Worm (Caenorhabditis elegans): ENCODE data around the gene ZK669.2.

DNA sequence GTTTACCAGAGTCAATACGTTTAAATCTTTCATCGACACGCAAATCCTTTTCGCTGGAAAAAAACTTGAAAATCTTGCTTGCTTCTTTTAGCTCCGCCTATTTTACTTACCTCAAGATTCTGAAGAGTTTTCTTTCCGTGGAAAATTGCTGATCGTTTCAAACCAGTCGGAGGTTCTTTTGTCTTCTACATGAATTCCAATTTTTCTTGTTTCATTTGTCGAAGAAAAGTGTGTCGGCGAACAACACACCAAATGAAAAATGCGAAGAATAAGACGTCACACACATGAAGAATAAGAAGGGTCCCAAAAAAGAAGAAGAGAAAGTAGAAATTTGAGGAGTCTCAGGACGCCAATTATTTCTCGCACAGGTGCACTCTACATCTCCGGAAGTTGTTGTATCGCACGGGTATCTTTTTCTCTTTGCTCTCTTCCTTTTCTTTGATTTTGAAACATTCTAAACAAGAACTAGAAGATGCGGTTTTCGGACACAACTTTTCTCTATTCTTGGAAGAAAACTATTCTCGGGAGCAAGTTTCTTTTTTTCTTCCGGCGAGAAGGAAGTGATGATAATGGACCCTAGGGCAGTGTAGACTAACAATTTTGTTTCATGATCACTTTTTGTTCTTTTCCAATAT is 36.3 kb upstream of the ZK669.2 start:
- no peak for TF ChIP-seq C08G9.2 (tag; optimal IDR thresholded peaks at IDR 0.05)
- no peak for TF ChIP-seq pha-4 (tag; optimal IDR thresholded peaks at IDR 0.05)
- no peak for TF ChIP-seq gmeb-2 (tag; optimal IDR thresholded peaks at IDR 0.05)
- TF ChIP-seq ceh-45 (GFP tag; IDR thresholded peaks at IDR 0.05): no peak
- no peak for TF ChIP-seq ets-4 (tag; optimal IDR thresholded peaks at IDR 0.05)
- no peak for TF ChIP-seq pha-2 (tag; optimal IDR thresholded peaks at IDR 0.05)
- no peak for TF ChIP-seq sox-4 (tag; optimal IDR thresholded peaks at IDR 0.05)
- TF ChIP-seq hlh-30 (tag; optimal IDR thresholded peaks at IDR 0.05; ENCODE audit: insufficient read depth): no peak
